Worm (Caenorhabditis elegans) whole organism, L1 larva: Measurements from ENCODE around the gene strd-1.

Experiments used
- aly-2 ChIP-seq: fragments of 150-350 bp; optimal IDR thresholded peaks from 2 replicates; lab custom pipeline; 2014; ENCODE audit warnings: missing biosample characterization, missing genetic modification characterization
- ama-1 ChIP-seq: fragments of 150-350 bp; optimal IDR thresholded peaks from 2 replicates; lab custom pipeline; 2014
- ces-1 ChIP-seq: fragments of 150-350 bp; optimal IDR thresholded peaks from 2 replicates; lab custom pipeline; 2014; ENCODE audit warnings: missing biosample characterization, missing genetic modification reagents, missing genetic modification characterization
- egl-27 ChIP-seq, 2 experiments: fragments of 150-350 bp in 1 of 2; sonication (generic microtip); optimal IDR thresholded peaks; 3 replicates each; lab custom pipeline; 2017 to 2018; ENCODE audit warnings: missing biosample characterization in 2 of 2, missing genetic modification characterization in 2 of 2, missing genetic modification reagents in 2 of 2
- lin-15B ChIP-seq: fragments of 150-350 bp; sonication (generic microtip); optimal IDR thresholded peaks from 3 replicates; lab custom pipeline; 2014; ENCODE audit warnings: missing biosample characterization, missing genetic modification characterization
- nhr-47 ChIP-seq: sonication (generic microtip); optimal IDR thresholded peaks from 2 replicates; lab custom pipeline; 2016; ENCODE audit warnings: mild to moderate bottlenecking, missing genetic modification characterization, moderate library complexity, missing compliant biosample characterization
- nhr-77 ChIP-seq: fragments of 150-350 bp; optimal IDR thresholded peaks from 2 replicates; lab custom pipeline; 2014; ENCODE audit warnings: missing biosample characterization, missing genetic modification characterization
- unc-62 ChIP-seq: fragments of 150-350 bp; optimal IDR thresholded peaks from 2 replicates; lab custom pipeline; 2014; ENCODE audit warnings: missing biosample characterization, missing genetic modification reagents, missing genetic modification characterization

- TF ChIP-seq unc-62 (GFP tag; lab: Kevin White, UChicago) (no peak), ces-1 (GFP tag; lab: Kevin White, UChicago) (no peak), nhr-77 (tag; lab: Kevin White, UChicago) (no peak), aly-2 (tag; lab: Kevin White, UChicago) (no peak), nhr-47 (no peak), lin-15B (no peak), ama-1 (no peak), egl-27 (tag; optimal IDR thresholded peaks at IDR 0.05; lab: Kevin White, UChicago) (no peak)
Measured at ce11 chrIII:10969644-10970043, 22.4 kb downstream of the strd-1 start, which contains the start of gene dhc-4.
